Worm (Caenorhabditis elegans) whole organism, L4/young adult: ENCODE results near the gene F18C5.9.

ENCODE experiments used
- W03F9.2 ChIP-seq: fragments of 150-350 bp; optimal IDR thresholded peaks from 2 replicates; lab custom pipeline; 2014; ENCODE audit warnings: missing biosample characterization, missing genetic modification characterization
- dao-5 ChIP-seq: sonication (generic microtip); optimal IDR thresholded peaks from 2 replicates; lab custom pipeline; 2016; ENCODE audit warnings: missing genotype, missing genetic modification characterization, moderate library complexity, missing compliant biosample characterization
- him-1 ChIP-seq: sonication (generic microtip); optimal IDR thresholded peaks from 2 replicates; lab custom pipeline; 2016; ENCODE audit warnings: missing genotype, missing genetic modification reagents, missing genetic modification characterization, missing compliant biosample characterization

DNA sequence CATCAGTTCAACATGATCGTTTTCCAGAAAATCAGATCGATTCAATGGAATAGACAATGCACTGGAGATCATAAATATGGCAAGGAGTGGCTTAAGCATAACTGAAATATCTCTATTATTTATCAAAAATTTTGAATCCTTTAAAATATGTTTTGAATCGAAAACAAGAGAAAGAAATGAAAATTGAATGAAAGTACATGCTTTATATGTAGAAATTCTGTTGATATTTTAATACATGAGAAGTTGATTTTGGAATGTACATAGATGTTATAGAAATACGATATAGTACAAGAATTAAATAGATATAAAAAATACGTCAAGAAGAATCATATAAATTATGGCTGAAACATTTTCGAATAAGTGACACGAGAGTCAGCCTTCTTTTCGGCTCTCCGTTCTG, 25.3 kb downstream of the F18C5.9 start, which contains the start of gene C56C10.9:
- TF ChIP-seq him-1 (no peak), W03F9.2 (tag; lab: Kevin White, UChicago) (no peak), dao-5 (tag; lab: Kevin White, UChicago) (no peak)
